Worm (Caenorhabditis elegans): ENCODE data around the gene wdr-4.

DNA sequence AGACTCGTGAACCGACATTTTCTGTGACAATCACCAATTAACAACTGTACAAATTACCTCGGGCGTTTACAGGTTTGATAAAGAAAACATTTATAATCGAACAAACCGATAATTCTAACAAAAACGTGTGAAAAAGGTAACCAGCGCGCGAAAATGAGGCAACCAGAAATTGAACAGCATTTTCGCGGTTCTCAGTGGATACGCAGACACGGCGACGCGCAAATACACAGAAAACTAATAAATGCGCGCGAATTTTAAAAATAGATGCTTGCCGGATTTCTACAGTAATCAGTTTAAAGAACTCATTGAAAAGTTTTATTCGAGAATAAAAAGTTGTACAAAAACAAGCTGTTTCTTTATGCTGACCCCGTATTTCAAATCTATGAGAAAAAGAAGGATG lies 15.6 kb upstream of the wdr-4 start, which contains the start of gene isw-1:
- TF ChIP-seq elt-3 (tag; optimal IDR thresholded peaks at IDR 0.05), result no peak
- no peak for TF ChIP-seq nhr-28 (tag; optimal IDR thresholded peaks at IDR 0.05)
- TF ChIP-seq sem-2 (GFP tag; optimal IDR thresholded peaks at IDR 0.05), result no peak
- peak; percentile 5 for TF ChIP-seq lin-13 (tag; optimal IDR thresholded peaks at IDR 0.05)
- no peak for TF ChIP-seq unc-62 (GFP tag; optimal IDR thresholded peaks at IDR 0.05)
- TF ChIP-seq ceh-39 (tag; optimal IDR thresholded peaks at IDR 0.05), result no peak
- TF ChIP-seq ceh-43 (GFP tag; optimal IDR thresholded peaks at IDR 0.05), result no peak
- TF ChIP-seq nhr-237 (tag; optimal IDR thresholded peaks at IDR 0.05), result peak; percentile 25
